Fruit fly (Drosophila melanogaster): ENCODE data around the gene Jhbp7.
A peak's percentile ranks its signal among the peaks of the same experiment; 100 is the strongest.

Gene Jhbp7

dm6 chr3R:25237314-25237713 is at the start of gene Jhbp7:
Gene Jhbp7, plus strand, starts transcription at chr3R:25237614.
- no peak for TF ChIP-seq CG17801 (GFP tag; optimal IDR thresholded peaks at IDR 0.05; ENCODE audit: partially characterized antibody)

DNA sequence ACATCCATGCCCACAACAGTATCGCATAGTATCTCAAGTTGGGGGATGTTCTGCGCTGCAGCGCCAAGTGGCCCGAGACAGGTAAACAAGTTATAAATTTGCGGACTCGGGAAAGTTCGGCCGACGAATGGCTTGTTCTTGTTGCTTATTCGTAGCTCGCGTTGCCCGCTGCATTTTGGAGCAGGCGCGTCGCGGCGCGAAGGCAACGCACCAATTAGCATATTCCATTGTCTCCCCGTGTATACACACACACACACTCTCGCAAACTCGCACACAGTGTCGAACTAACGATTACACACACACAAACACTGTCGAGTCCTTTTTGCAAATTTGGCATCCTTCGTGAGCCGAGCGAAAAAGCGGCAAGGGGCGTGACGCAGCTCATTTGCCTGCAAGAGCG is 48.4 kb upstream of the Jhbp7 start:
- TF ChIP-seq CG17801 (GFP tag; optimal IDR thresholded peaks at IDR 0.05; ENCODE audit: partially characterized antibody): no peak

dm6 chr3R:25193726-25194204 is 43.6 kb upstream of the Jhbp7 start, which contains the start of gene lobo:
Gene lobo, minus strand, starts transcription at chr3R:25193776.
- TF ChIP-seq CG17801 (GFP tag; optimal IDR thresholded peaks at IDR 0.05; ENCODE audit: partially characterized antibody): no peak

- TF ChIP-seq CG17801 (GFP tag; optimal IDR thresholded peaks at IDR 0.05; ENCODE audit: partially characterized antibody): no peak
Measured at dm6 chr3R:25194723-25195577, 42.5 kb upstream of the Jhbp7 start, which contains the start of gene CG13653. Gene CG13653, plus strand, starts transcription at chr3R:25195527.

- TF ChIP-seq CG17801 (GFP tag; optimal IDR thresholded peaks at IDR 0.05; ENCODE audit: partially characterized antibody): no peak
Measured at dm6 chr3R:25199321-25199868, 38.0 kb upstream of the Jhbp7 start, which contains the start of gene CG13654. Gene CG13654, plus strand, starts transcription at chr3R:25199818.

dm6 chr3R:25205413-25205977 is 31.9 kb upstream of the Jhbp7 start:
- no peak for TF ChIP-seq CG17801 (GFP tag; optimal IDR thresholded peaks at IDR 0.05; ENCODE audit: partially characterized antibody)

DNA sequence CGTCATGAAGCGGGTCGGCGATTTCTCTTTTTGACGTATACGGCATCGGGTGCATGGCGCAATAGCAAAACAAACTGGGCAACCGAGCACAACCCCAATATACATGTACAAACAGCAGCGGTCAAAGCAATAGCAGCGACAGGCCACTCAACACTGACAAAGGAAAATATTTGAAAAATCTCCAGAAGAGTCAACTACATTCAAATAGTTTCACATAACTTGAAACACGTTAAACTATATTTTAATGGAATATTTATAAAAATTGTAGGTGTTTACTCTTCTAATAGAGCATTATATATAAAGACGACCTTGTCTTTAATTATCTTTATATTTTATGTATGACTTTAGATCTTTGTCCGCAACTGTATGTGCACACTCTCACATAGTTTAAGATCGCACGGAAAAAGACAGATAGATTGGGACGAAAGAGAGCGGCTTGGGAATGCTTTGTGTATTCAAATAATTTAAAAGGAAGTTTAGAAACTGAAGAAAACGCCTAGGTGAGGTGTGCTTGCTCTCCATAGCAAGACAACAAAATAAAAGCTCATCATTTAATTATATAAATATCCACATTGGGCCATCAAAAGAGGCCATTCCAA is 29.9 kb upstream of the Jhbp7 start:
- TF ChIP-seq CG17801 (GFP tag; optimal IDR thresholded peaks at IDR 0.05; ENCODE audit: partially characterized antibody): no peak

- no peak for TF ChIP-seq CG17801 (GFP tag; optimal IDR thresholded peaks at IDR 0.05; ENCODE audit: partially characterized antibody)
Measured at dm6 chr3R:25208042-25208766, 29.2 kb upstream of the Jhbp7 start, which contains the start of gene Cad96Ca. Gene Cad96Ca, minus strand, starts transcription at chr3R:25208283.

DNA sequence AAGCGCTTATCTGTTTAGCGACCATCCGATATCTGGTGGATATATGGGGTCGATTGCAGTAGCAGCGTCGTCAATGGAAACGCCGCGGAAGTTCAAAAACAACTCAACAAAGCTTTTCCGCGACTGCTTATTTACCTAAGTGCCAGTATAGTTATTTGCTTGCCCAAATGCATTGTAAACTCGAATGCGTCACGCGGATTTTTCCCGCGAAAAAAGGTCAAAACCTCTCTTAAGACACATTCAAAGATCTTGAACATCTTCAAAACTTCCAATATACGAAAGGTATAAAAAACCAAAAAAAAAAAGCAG is 28.7 kb upstream of the Jhbp7 start:
- no peak for TF ChIP-seq CG17801 (GFP tag; optimal IDR thresholded peaks at IDR 0.05; ENCODE audit: partially characterized antibody)

DNA sequence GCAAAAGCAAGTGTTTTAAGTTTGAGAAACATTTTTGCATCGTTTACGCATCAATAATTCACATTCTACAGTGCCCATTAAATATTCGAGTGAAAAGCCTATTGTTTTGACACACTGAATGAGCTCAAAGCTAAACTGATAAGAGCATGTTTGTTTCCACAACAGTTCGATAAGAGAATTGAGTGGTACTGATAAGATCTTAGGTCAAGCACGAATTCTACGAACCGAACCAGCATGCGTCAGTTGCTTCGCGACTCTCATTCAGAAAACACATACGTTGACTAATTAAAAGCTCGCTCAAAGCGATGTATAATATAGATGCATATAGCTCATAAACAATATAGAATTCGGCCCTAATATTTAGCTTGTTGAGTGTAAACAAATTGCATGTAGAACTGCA is 28.2 kb upstream of the Jhbp7 start:
- no peak for TF ChIP-seq CG17801 (GFP tag; optimal IDR thresholded peaks at IDR 0.05; ENCODE audit: partially characterized antibody)

dm6 chr3R:25215123-25215522 is 22.3 kb upstream of the Jhbp7 start, which contains the start of gene Saysd1:
Gene Saysd1, minus strand, starts transcription at chr3R:25215188.
- peak; percentile 41 for TF ChIP-seq CG17801 (GFP tag; optimal IDR thresholded peaks at IDR 0.05; ENCODE audit: partially characterized antibody)

DNA sequence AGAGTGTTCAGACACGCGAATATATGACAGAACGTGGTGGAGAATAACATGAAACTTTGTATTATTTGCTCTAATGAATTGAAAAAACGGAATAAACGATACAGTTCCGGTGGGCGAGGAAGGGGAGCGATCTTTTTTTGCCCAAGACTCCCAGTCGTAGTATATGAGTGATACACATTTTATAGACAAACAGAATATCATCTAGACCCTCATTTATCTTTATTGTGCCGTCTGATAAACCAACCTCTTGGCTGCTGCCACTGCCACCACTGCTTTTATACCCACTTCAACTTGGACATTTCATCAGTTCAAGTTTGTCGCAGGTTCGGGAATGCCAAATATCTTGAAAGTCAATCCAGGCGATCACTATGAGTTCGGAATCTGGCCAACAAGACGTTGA is 21.4 kb upstream of the Jhbp7 start, which contains the start of gene CG31106:
Gene CG31106, plus strand, starts transcription at position 301 of the 400 bp plus-strand sequence.
- no peak for TF ChIP-seq CG17801 (GFP tag; optimal IDR thresholded peaks at IDR 0.05; ENCODE audit: partially characterized antibody)

DNA sequence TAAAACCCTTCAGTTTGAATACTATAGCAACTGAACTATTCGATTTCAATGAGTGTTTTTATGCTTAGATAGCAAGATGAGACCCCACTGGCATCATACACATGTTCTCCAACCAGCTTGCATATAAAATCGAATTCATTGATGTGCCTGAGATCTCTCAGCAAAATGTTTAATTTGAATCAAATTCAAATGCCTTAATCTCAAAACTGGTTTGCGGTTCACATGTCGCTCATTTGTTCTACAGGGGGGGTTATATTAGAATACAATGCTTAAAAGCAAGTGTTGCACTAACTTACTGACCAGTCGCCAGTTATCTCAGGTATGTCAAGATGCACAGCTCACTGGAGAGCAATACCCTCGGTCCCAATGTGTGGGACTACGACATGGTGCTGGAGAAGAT is 18.4 kb upstream of the Jhbp7 start, which contains the start of gene CG31103:
Gene CG31103, plus strand, starts transcription at position 301 of the 400 bp plus-strand sequence.
- no peak for TF ChIP-seq CG17801 (GFP tag; optimal IDR thresholded peaks at IDR 0.05; ENCODE audit: partially characterized antibody)

DNA sequence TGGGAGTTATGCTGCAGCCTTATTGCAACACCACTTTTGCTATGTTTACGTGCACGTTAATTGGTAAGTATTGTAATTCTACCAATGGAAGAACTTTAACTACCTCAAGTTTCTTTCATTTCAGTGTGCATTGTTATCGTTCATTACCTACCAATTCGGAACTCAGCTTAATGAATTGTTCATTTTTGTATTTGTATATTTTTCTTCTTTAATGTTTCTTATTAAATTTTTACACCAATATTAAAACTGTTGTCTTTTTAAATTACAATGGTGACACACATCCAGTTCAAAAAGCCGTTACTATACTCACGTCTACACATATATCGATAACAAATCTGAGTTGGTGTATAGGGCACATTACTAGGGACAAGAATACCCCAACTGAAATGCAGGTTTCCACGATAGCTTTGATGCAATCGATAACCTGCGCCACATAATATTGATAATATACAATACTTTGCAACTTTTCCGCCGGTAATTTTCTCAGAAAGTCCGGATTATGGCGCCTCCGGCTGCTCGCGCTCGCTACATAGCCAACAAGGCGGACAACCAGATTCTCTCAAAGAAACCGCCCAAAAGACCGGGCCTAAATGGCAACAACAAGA is 16.1 kb upstream of the Jhbp7 start, which contains the start of gene Alg9:
Gene Alg9, plus strand, starts transcription at position 387 of the 605 bp plus-strand sequence.
- TF ChIP-seq CG17801 (GFP tag; optimal IDR thresholded peaks at IDR 0.05; ENCODE audit: partially characterized antibody): peak; percentile 0
